Worm (Caenorhabditis elegans): ENCODE measurements around the gene nid-1.

DNA sequence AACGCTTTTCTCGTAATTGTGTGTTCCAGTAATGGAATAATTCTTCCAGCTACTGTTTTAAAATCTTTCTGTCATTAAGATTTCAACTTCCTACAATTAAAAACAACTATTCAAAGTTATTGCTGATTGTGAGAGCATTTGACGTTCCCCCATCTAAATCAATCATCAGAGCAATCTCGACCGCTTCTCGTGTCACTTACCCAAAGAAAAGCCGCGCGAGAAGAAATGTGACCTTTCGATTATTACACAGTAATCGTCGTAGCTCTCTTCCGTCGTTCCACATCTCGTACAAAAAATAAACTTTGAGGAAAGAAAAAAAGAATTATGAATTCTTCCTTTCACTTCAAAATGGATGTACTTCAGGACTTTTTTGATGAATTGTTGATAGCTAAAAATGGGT lies 2.5 kb upstream of the nid-1 start:
- TF ChIP-seq him-1 (tag; optimal IDR thresholded peaks at IDR 0.05) = no peak
- no peak for TF ChIP-seq W03F9.2 (tag; optimal IDR thresholded peaks at IDR 0.05)
- TF ChIP-seq dao-5 (tag; optimal IDR thresholded peaks at IDR 0.05) = no peak
